Fruit fly (Drosophila melanogaster) whole organism, prepupa: ENCODE data around the gene SP555.
A peak's percentile ranks its signal among the peaks of the same experiment; 100 is the strongest.

Source experiments
- CG10631 ChIP-seq: fragments of 200-800 bp; sonication (Bioruptor generic); optimal IDR thresholded peaks from 2 replicates; lab custom pipeline; 2016; ENCODE audit warnings: missing biosample characterization, missing genetic modification characterization
- CG11294 ChIP-seq: fragments of 200-800 bp; sonication (Bioruptor generic); IDR thresholded peaks from 2 replicates; pipeline ENCODE4 v1.3.6; 2022; ENCODE audit warnings: missing biosample characterization, missing genetic modification characterization
- CG11762 ChIP-seq: fragments of 200-800 bp; sonication (Bioruptor generic); optimal IDR thresholded peaks from 3 replicates; lab custom pipeline; 2016; ENCODE audit warnings: missing biosample characterization, missing genetic modification characterization; ENCODE audit not compliant: insufficient read depth
- CG11902 ChIP-seq: fragments of 200-800 bp; sonication (Bioruptor generic); optimal IDR thresholded peaks from 3 replicates; lab custom pipeline; 2016; ENCODE audit warnings: missing biosample characterization, missing genetic modification characterization
- CG15336 ChIP-seq: fragments of 200-800 bp; sonication (Bioruptor generic); IDR thresholded peaks from 2 replicates; pipeline ENCODE4 v1.3.6; 2022; ENCODE audit warnings: missing biosample characterization, missing genetic modification characterization
- CG1621 ChIP-seq: fragments of 200-800 bp; sonication (Bioruptor generic); optimal IDR thresholded peaks from 3 replicates; lab custom pipeline; 2018; ENCODE audit warnings: missing biosample characterization, mild to moderate bottlenecking, missing genetic modification characterization
- CG16779 ChIP-seq: fragments of 200-800 bp; sonication (Bioruptor generic); optimal IDR thresholded peaks from 3 replicates; lab custom pipeline; 2017; ENCODE audit warnings: missing biosample characterization, mild to moderate bottlenecking, missing genetic modification characterization
- CG3032 ChIP-seq: fragments of 200-800 bp; optimal IDR thresholded peaks from 2 replicates; lab custom pipeline; 2019; ENCODE audit warnings: missing biosample characterization, mild to moderate bottlenecking, missing genetic modification characterization, moderate library complexity
- CG31627 ChIP-seq: fragments of 200-800 bp; sonication (Bioruptor generic); optimal IDR thresholded peaks from 3 replicates; lab custom pipeline; 2016; ENCODE audit warnings: missing biosample characterization, missing genetic modification characterization
- CG34406 ChIP-seq: fragments of 200-800 bp; sonication (Bioruptor generic); optimal IDR thresholded peaks from 3 replicates; lab custom pipeline; 2016; ENCODE audit warnings: missing biosample characterization, missing genetic modification characterization
- CG3919 ChIP-seq: fragments of 200-800 bp; sonication (Bioruptor generic); optimal IDR thresholded peaks from 3 replicates; lab custom pipeline; 2016; ENCODE audit warnings: missing biosample characterization, missing genetic modification characterization
- CG4318 ChIP-seq: fragments of 200-800 bp; sonication (Bioruptor generic); optimal IDR thresholded peaks from 3 replicates; lab custom pipeline; 2017; ENCODE audit warnings: missing biosample characterization, mild to moderate bottlenecking, missing genetic modification characterization
- CG6163 ChIP-seq: fragments of 200-800 bp; sonication (Bioruptor generic); IDR thresholded peaks from 3 replicates; pipeline ENCODE4 v1.3.6; 2022; ENCODE audit warnings: missing biosample characterization, missing genetic modification characterization
- CG6276 ChIP-seq: fragments of 200-800 bp; sonication (Bioruptor generic); optimal IDR thresholded peaks from 2 replicates; lab custom pipeline; 2017; ENCODE audit warnings: missing biosample characterization, mild to moderate bottlenecking, missing genetic modification characterization
- CG6808 ChIP-seq: fragments of 200-800 bp; sonication (Bioruptor generic); optimal IDR thresholded peaks from 3 replicates; lab custom pipeline; 2017; ENCODE audit warnings: missing biosample characterization, missing genetic modification characterization, mild to moderate bottlenecking, moderate library complexity, missing genetic modification reagents
- CG7368 ChIP-seq: fragments of 200-800 bp; sonication (Bioruptor generic); optimal IDR thresholded peaks from 3 replicates; lab custom pipeline; 2016; ENCODE audit warnings: missing biosample characterization, missing genetic modification characterization
- CG8119 ChIP-seq: fragments of 200-800 bp; sonication (Bioruptor generic); IDR thresholded peaks from 3 replicates; pipeline ENCODE4 v1.3.6; 2022; ENCODE audit warnings: missing biosample characterization, missing genetic modification characterization
- CG8319 ChIP-seq: fragments of 200-800 bp; sonication (Bioruptor generic); optimal IDR thresholded peaks from 3 replicates; lab custom pipeline; 2016; ENCODE audit warnings: missing biosample characterization, missing genetic modification characterization
- CG8632 ChIP-seq: fragments of 200-800 bp; sonication (Bioruptor generic); optimal IDR thresholded peaks from 3 replicates; lab custom pipeline; 2016; ENCODE audit warnings: missing biosample characterization, missing genetic modification characterization
- Eip93F ChIP-seq: fragments of 200-800 bp; sonication (Bioruptor generic); optimal IDR thresholded peaks from 2 replicates; lab custom pipeline; 2016; ENCODE audit warnings: missing biosample characterization, mild to moderate bottlenecking, missing genetic modification characterization
- Ets21C ChIP-seq: fragments of 200-800 bp; sonication (Bioruptor generic); optimal IDR thresholded peaks from 3 replicates; lab custom pipeline; 2016; ENCODE audit warnings: missing biosample characterization, missing genetic modification characterization
- Ets96B ChIP-seq: fragments of 200-800 bp; optimal IDR thresholded peaks from 2 replicates; lab custom pipeline; 2019; ENCODE audit warnings: missing biosample characterization, mild to moderate bottlenecking, missing genetic modification characterization, moderate library complexity
- Hr38 ChIP-seq: sonication (Bioruptor generic); optimal IDR thresholded peaks from 2 replicates; lab custom pipeline; 2016; ENCODE audit warnings: missing biosample characterization, missing genetic modification characterization
- Hr39 ChIP-seq: fragments of 200-800 bp; sonication (Bioruptor generic); optimal IDR thresholded peaks from 2 replicates; lab custom pipeline; 2016; ENCODE audit warnings: missing biosample characterization, missing genetic modification characterization
- Hr4 ChIP-seq: fragments of 200-800 bp; sonication (Bioruptor generic); optimal IDR thresholded peaks from 3 replicates; lab custom pipeline; 2016; ENCODE audit warnings: missing biosample characterization, missing genetic modification characterization
- OdsH ChIP-seq: fragments of 200-800 bp; sonication (Bioruptor generic); optimal IDR thresholded peaks from 3 replicates; lab custom pipeline; 2016; ENCODE audit warnings: missing biosample characterization, missing genetic modification characterization
- Smox ChIP-seq: fragments of 200-800 bp; sonication (Bioruptor generic); optimal IDR thresholded peaks from 3 replicates; lab custom pipeline; 2016; ENCODE audit warnings: missing biosample characterization, missing genetic modification characterization
- Sox102F ChIP-seq: fragments of 200-800 bp; sonication (Bioruptor generic); optimal IDR thresholded peaks from 2 replicates; lab custom pipeline; 2016; ENCODE audit warnings: missing biosample characterization, mild to moderate bottlenecking, missing genetic modification characterization
- Sox14 ChIP-seq: fragments of 200-800 bp; sonication (Bioruptor generic); optimal IDR thresholded peaks from 3 replicates; lab custom pipeline; 2016; ENCODE audit warnings: missing biosample characterization, missing genetic modification characterization
- achi ChIP-seq: fragments of 200-800 bp; sonication (Bioruptor generic); optimal IDR thresholded peaks from 3 replicates; lab custom pipeline; 2016; ENCODE audit warnings: missing biosample characterization, missing genetic modification characterization
- dac ChIP-seq: fragments of 200-800 bp; sonication (Bioruptor generic); optimal IDR thresholded peaks from 2 replicates; lab custom pipeline; 2017; ENCODE audit warnings: missing biosample characterization, mild to moderate bottlenecking, missing genetic modification characterization
- dsx ChIP-seq: fragments of 200-800 bp; optimal IDR thresholded peaks from 3 replicates; lab custom pipeline; 2019; ENCODE audit warnings: missing biosample characterization, mild to moderate bottlenecking, missing genetic modification characterization, moderate library complexity; ENCODE audit not compliant: poor library complexity, severe bottlenecking
- eg ChIP-seq: fragments of 200-800 bp; sonication (Bioruptor generic); IDR thresholded peaks from 3 replicates; pipeline ENCODE4 v1.3.6; 2022; ENCODE audit warnings: missing biosample characterization, missing genetic modification characterization
- esn ChIP-seq: fragments of 200-800 bp; sonication (Bioruptor generic); optimal IDR thresholded peaks from 2 replicates; lab custom pipeline; 2016; ENCODE audit warnings: missing biosample characterization, mild to moderate bottlenecking, missing genetic modification characterization, moderate library complexity
- fd59A ChIP-seq: fragments of 200-800 bp; sonication (Bioruptor generic); optimal IDR thresholded peaks from 2 replicates; lab custom pipeline; 2017; ENCODE audit warnings: missing biosample characterization, mild to moderate bottlenecking, missing genetic modification characterization, missing genetic modification reagents
- fkh ChIP-seq: fragments of 200-800 bp; sonication (Bioruptor generic); optimal IDR thresholded peaks from 3 replicates; lab custom pipeline; 2017; ENCODE audit warnings: missing biosample characterization, mild to moderate bottlenecking, missing genetic modification characterization, moderate library complexity
- pdm3 ChIP-seq: fragments of 200-800 bp; sonication (Bioruptor generic); optimal IDR thresholded peaks from 3 replicates; lab custom pipeline; 2016; ENCODE audit warnings: missing biosample characterization, missing genetic modification characterization
- spab ChIP-seq: fragments of 200-800 bp; sonication (Bioruptor generic); optimal IDR thresholded peaks from 2 replicates; lab custom pipeline; 2017; ENCODE audit warnings: missing biosample characterization, mild to moderate bottlenecking, missing genetic modification characterization, missing genetic modification reagents
- ss ChIP-seq, 2 experiments: fragments of 200-800 bp; sonication (Bioruptor generic); optimal IDR thresholded peaks; 2 replicates in 1 of 2; 3 replicates in 1 of 2; lab custom pipeline; 2017 to 2018; ENCODE audit warnings: mild to moderate bottlenecking in 2 of 2, missing biosample characterization in 2 of 2, missing genetic modification characterization in 2 of 2, moderate library complexity in 1 of 2
- svp ChIP-seq: fragments of 200-800 bp; sonication (Bioruptor generic); peaks from one replicate; lab custom pipeline; 2016; ENCODE audit warnings: missing biosample characterization, missing genetic modification characterization
- topi ChIP-seq: fragments of 200-800 bp; sonication (Bioruptor generic); optimal IDR thresholded peaks from 3 replicates; lab custom pipeline; 2016; ENCODE audit warnings: missing biosample characterization, missing genetic modification characterization

SP555 gene

DNA sequence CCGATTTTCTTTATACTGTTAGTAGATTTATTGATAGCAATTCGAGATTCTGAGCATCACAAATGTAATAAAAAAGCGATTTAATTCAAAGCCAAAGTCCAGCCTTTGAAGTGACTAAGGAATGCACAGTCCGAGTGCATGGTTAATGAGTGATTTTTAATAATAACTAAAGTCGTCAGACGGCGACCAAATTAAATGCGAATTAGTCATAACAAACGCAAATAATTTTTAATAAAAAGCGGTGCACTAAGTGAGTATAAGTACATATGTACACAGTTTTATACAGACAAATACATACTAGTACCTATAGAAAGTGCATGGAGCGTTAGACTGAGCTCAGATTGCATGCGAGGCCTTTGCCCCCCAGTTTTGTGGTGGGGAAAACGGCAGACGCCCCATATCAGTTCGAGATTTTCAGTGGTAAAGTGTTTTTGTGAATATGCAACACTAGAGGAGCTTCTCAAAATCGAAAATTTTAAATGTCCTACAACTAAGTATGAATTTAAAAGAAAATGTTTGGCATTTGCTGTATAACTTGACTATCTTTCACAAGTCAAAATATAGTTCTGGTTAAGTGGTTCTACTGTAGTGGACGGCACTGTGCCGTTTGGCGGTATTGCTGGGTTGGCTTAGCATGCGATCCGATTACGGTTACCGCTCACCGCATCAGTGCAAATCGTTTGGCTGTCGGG is 34.7 kb upstream of the SP555 start (continued):
- no peak for TF ChIP-seq fkh
- no peak for TF ChIP-seq CG8319
- TF ChIP-seq CG31627 = peak; percentile 12
- TF ChIP-seq CG10631 = peak; percentile 15
- TF ChIP-seq topi (GFP tag; lab: Kevin White, UChicago) = peak; percentile 2
- TF ChIP-seq CG11294 = peak; percentile 49; the same call in 1 of the 2 replicates
- TF ChIP-seq CG7368 (GFP tag; lab: Kevin White, UChicago) = no peak
- peak; percentile 67 for TF ChIP-seq CG4318 (GFP tag; lab: Kevin White, UChicago)
- TF ChIP-seq Ets21C (GFP tag; lab: Kevin White, UChicago) = no peak
- peak; percentile 37 for TF ChIP-seq achi
- no peak for TF ChIP-seq CG11762

DNA sequence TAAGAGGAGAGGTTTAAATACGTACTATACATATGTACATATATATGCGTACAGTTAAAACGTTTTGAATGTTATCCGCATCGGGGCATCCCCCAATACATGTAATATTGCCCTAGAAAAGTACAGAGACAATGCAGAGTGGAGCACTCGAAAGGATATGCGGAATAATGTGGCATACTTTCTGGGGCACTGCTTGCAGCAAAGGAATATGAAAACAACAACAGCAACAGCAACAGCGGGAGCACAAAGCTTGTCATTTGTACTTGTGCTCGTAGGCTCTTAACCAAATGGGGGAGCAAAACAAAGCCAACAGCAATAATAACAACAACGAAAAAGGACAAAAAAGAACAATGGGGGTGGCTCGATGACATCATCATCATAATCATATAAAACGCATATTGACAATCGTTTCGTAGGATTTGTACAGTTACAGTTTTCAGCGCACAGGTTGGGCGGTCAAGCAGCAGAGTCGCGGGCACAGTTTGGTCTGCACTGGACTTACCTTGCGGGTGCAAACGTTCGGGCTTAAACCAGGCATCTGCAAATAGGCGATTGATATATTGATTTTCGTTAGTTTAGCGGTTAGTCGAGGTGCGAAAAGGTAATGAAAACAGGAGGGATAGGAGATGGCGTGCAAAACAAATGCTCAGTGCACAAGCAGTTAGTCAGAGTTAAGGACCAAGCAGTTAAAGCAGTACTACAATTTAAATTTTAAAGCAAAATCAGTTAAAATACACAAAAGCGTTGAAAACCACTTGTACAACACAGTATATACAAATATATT is 33.6 kb upstream of the SP555 start:
- TF ChIP-seq CG6163 (GFP tag; lab: Robert Waterston, UW) = 0 out of 3 replicates have a peak, but pooled peaks have one; percentile 8
- TF ChIP-seq CG1621 (tag; lab: Kevin White, UChicago) = no peak

DNA sequence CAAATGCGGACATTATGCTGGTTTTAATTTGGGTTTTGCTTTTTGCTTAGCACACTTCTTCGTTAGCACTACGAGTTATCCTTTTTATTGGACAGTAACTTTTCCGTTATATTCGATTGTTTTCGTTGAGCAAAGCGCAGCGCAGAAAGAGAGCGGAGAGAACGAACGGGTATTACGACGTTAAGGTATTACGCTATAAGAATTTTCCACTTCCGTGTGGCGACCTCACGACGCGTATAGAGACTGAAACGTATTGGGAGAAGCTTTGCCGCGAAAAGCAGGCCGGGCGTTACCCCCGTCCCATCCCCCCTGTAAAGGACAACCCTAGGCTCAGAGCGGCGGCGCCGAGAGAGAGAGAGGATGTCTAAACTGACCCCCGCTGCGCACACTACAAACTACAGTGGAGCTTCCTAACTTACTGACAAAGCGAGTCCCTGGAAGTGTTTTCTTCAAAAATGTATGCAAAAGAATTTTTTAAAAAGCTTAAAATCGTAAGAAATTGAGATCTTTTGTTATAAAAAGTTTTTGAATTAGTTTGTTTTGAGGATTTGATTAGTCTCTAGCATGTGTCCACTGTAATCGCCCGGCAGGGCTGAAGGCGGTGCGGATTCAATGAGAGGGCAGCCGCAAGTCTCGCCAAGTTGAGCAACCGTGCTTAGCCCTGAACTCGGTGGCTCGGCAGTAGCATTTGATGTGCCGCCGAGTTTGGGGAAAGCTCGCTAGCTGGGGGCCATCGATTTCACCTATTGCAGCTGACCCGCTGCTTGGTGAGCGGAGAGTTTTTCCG is 32.6 kb upstream of the SP555 start:
- TF ChIP-seq CG4318 (GFP tag; lab: Kevin White, UChicago) = no peak
- TF ChIP-seq topi (GFP tag; lab: Kevin White, UChicago) = peak; percentile 88
- peak; percentile 82 for TF ChIP-seq CG6808 (GFP tag; lab: Kevin White, UChicago)
- TF ChIP-seq Hr4 (GFP tag; lab: Kevin White, UChicago) = peak; percentile 91
- TF ChIP-seq CG11294 = peak; percentile 89
- peak; percentile 19 for TF ChIP-seq Hr38
- TF ChIP-seq Ets21C (GFP tag; lab: Kevin White, UChicago) = peak; percentile 82
- peak; percentile 81 for TF ChIP-seq fd59A (GFP tag; lab: Kevin White, UChicago)
- TF ChIP-seq eg (GFP tag; lab: Robert Waterston, UW) = peak; percentile 89
- peak; percentile 88 for TF ChIP-seq CG3032 (tag; lab: Kevin White, UChicago)
- TF ChIP-seq spab (GFP tag; lab: Kevin White, UChicago) = peak; percentile 82
- peak; percentile 81 for TF ChIP-seq CG8632 (GFP tag; lab: Kevin White, UChicago)
- peak; percentile 90 for TF ChIP-seq CG31627
- TF ChIP-seq dsx (GFP tag; lab: Kevin White, UChicago) = peak; percentile 88
- peak; percentile 90 for TF ChIP-seq CG10631
- peak; percentile 80 for TF ChIP-seq CG16779 (tag; lab: Kevin White, UChicago)
- peak; percentile 72 for TF ChIP-seq Eip93F (GFP tag; lab: Kevin White, UChicago)
- TF ChIP-seq svp (GFP tag; lab: Kevin White, UChicago) = peak; percentile 94
- peak; percentile 91 for TF ChIP-seq Sox14
- peak; percentile 85 for TF ChIP-seq CG1621 (tag; lab: Kevin White, UChicago)
- peak; percentile 76 for TF ChIP-seq CG11902 (GFP tag; lab: Kevin White, UChicago)
- peak; percentile 91 for TF ChIP-seq esn (GFP tag; lab: Kevin White, UChicago)
- peak; percentile 85 to 87 for TF ChIP-seq ss (GFP tag; optimal IDR thresholded peaks at IDR 0.05; lab: Kevin White, UChicago)
- TF ChIP-seq CG6276 (GFP tag; lab: Kevin White, UChicago) = peak; percentile 74
- peak; percentile 91 for TF ChIP-seq CG3919 (GFP tag; lab: Kevin White, UChicago)
- peak; percentile 91 for TF ChIP-seq Hr39 (GFP tag; lab: Kevin White, UChicago)
- peak; percentile 80 for TF ChIP-seq CG34406
- TF ChIP-seq Sox102F = peak; percentile 89
- TF ChIP-seq CG8319 = peak; percentile 86
- TF ChIP-seq Ets96B (tag; lab: Kevin White, UChicago) = peak; percentile 90
- TF ChIP-seq dac = peak; percentile 60
- TF ChIP-seq CG8119 (GFP tag; lab: Robert Waterston, UW) = peak; percentile 88
- peak; percentile 84 for TF ChIP-seq Smox
- TF ChIP-seq pdm3 (GFP tag; lab: Kevin White, UChicago) = peak; percentile 91
- peak; percentile 58 for TF ChIP-seq fkh
- peak; percentile 88 for TF ChIP-seq CG15336 (GFP tag; lab: Robert Waterston, UW)
- peak; percentile 87 for TF ChIP-seq CG7368 (GFP tag; lab: Kevin White, UChicago)
- peak; percentile 95 for TF ChIP-seq CG6163 (GFP tag; lab: Robert Waterston, UW)
- TF ChIP-seq OdsH (GFP tag; lab: Kevin White, UChicago) = peak; percentile 90
